Worm (Caenorhabditis elegans): ENCODE measurements around the gene lin-42.

lin-42 gene

ce11 chrII:1240436-1240835, 11.7 kb downstream of the lin-42 start:
- TF ChIP-seq hlh-17 (GFP tag; optimal IDR thresholded peaks at IDR 0.05; ENCODE audit: borderline replicate concordance) (no peak), blmp-1 (tag; optimal IDR thresholded peaks at IDR 0.05) (peak; percentile 48), efl-1 (optimal IDR thresholded peaks at IDR 0.05) (no peak), efl-1 (GFP tag; optimal IDR thresholded peaks at IDR 0.05 in 1 of 2) (peak in 1 of 2 experiments; percentile 7)

ce11 chrII:1239433-1240020, 12.6 kb downstream of the lin-42 start:
- TF ChIP-seq hpl-2 (GFP tag; optimal IDR thresholded peaks at IDR 0.05) (no peak), elt-2 (tag; optimal IDR thresholded peaks at IDR 0.05) (peak; percentile 42), fkh-4 (tag; optimal IDR thresholded peaks at IDR 0.05; ENCODE audit: borderline replicate concordance) (no peak), jun-1 (tag; optimal IDR thresholded peaks at IDR 0.05) (no peak), unc-62 (GFP tag; optimal IDR thresholded peaks at IDR 0.05) (no peak), lin-14 (GFP tag; optimal IDR thresholded peaks at IDR 0.05) (peak; percentile 16), ztf-4 (tag; optimal IDR thresholded peaks at IDR 0.05) (peak; percentile 17), C34B4.2 (tag; optimal IDR thresholded peaks at IDR 0.05) (no peak), efl-1 (optimal IDR thresholded peaks at IDR 0.05) (peak in 1 of 2 experiments; percentile 37), efl-1 (GFP tag; optimal IDR thresholded peaks at IDR 0.05 in 1 of 2) (peak in 1 of 2 experiments; percentile 40), lin-35 (GFP tag; optimal IDR thresholded peaks at IDR 0.05) (no peak), ets-5 (GFP tag; IDR thresholded peaks at IDR 0.05) (no peak), snpc-4 (tag; optimal IDR thresholded peaks at IDR 0.05) (no peak), rnt-1 (tag; optimal IDR thresholded peaks at IDR 0.05) (peak; percentile 21), blmp-1 (tag; optimal IDR thresholded peaks at IDR 0.05) (peak; percentile 22), xbp-1 (tag; optimal IDR thresholded peaks at IDR 0.05) (no peak), fkh-8 (tag; optimal IDR thresholded peaks at IDR 0.05) (no peak), unc-30 (tag; optimal IDR thresholded peaks at IDR 0.05) (no peak), elt-3 (tag; optimal IDR thresholded peaks at IDR 0.05) (peak in 1 of 6 experiments; percentile 10), fkh-10 (GFP tag; optimal IDR thresholded peaks at IDR 0.05) (peak; percentile 25), lin-13 (GFP tag; optimal IDR thresholded peaks at IDR 0.05) (no peak)

ce11 chrII:1237845-1238244, 14.3 kb downstream of the lin-42 start:
- TF ChIP-seq jun-1 (tag; optimal IDR thresholded peaks at IDR 0.05), result peak; percentile 24
- peak in 1 of 2 experiments; percentile 27 for TF ChIP-seq lin-35 (GFP tag; optimal IDR thresholded peaks at IDR 0.05)
- peak in 1 of 3 experiments; percentile 68 for TF ChIP-seq ceh-82 (tag; optimal IDR thresholded peaks at IDR 0.05)
- TF ChIP-seq egl-13 (tag; optimal IDR thresholded peaks at IDR 0.05), result peak; percentile 21
- TF ChIP-seq skn-1 (tag; optimal IDR thresholded peaks at IDR 0.05), result peak; percentile 46
- no peak for TF ChIP-seq hlh-4 (tag; optimal IDR thresholded peaks at IDR 0.05)
- peak; percentile 5 for TF ChIP-seq nhr-20 (tag; optimal IDR thresholded peaks at IDR 0.05)
- TF ChIP-seq lsy-2 (tag; optimal IDR thresholded peaks at IDR 0.05), result peak in 1 of 2 experiments; percentile 6
- peak; percentile 14 for TF ChIP-seq mep-1 (tag; optimal IDR thresholded peaks at IDR 0.05)
- TF ChIP-seq swsn-7 (tag; optimal IDR thresholded peaks at IDR 0.05), result peak; percentile 35
- no peak for TF ChIP-seq C16A3.4 (tag; optimal IDR thresholded peaks at IDR 0.05)
- peak; percentile 23 for TF ChIP-seq unc-86 (tag; optimal IDR thresholded peaks at IDR 0.05)
- TF ChIP-seq ets-5 (GFP tag; IDR thresholded peaks at IDR 0.05), result no peak
- peak in 1 of 2 experiments; percentile 5 for TF ChIP-seq efl-1 (optimal IDR thresholded peaks at IDR 0.05)
- peak in 1 of 2 experiments; percentile 34 for TF ChIP-seq efl-1 (GFP tag; optimal IDR thresholded peaks at IDR 0.05 in 1 of 2)
- TF ChIP-seq fkh-10 (GFP tag; optimal IDR thresholded peaks at IDR 0.05), result peak; percentile 29
- peak; percentile 28 for TF ChIP-seq fkh-8 (tag; optimal IDR thresholded peaks at IDR 0.05)
- no peak for TF ChIP-seq zag-1 (tag; optimal IDR thresholded peaks at IDR 0.05)
- no peak for TF ChIP-seq lir-3 (tag; optimal IDR thresholded peaks at IDR 0.05; ENCODE audit: poor library complexity)
- peak; percentile 54 for TF ChIP-seq blmp-1 (tag; optimal IDR thresholded peaks at IDR 0.05)
- peak; percentile 46 for TF ChIP-seq nhr-47 (tag; optimal IDR thresholded peaks at IDR 0.05)
- peak; percentile 67 for TF ChIP-seq lin-14 (GFP tag; optimal IDR thresholded peaks at IDR 0.05)
- peak in 1 of 2 experiments; percentile 43 for TF ChIP-seq ztf-11 (tag; optimal IDR thresholded peaks at IDR 0.05)
- TF ChIP-seq ceh-8 (GFP tag; optimal IDR thresholded peaks at IDR 0.05), result peak; percentile 92
- peak; percentile 23 for TF ChIP-seq nhr-71 (tag; optimal IDR thresholded peaks at IDR 0.05)
- TF ChIP-seq snu-23 (GFP tag; optimal IDR thresholded peaks at IDR 0.05), result peak; percentile 20
- no peak for TF ChIP-seq ceh-63 (GFP tag; optimal IDR thresholded peaks at IDR 0.05)
